Fruit fly (Drosophila melanogaster) whole organism, embryonic: Measurements from ENCODE around the gene retm.

Experiments used
- Asciz ChIP-seq: fragments of 200-800 bp; sonication (Bioruptor generic); optimal IDR thresholded peaks from 2 replicates; lab custom pipeline; 2017; ENCODE audit warnings: missing biosample characterization, mild to moderate bottlenecking, missing genetic modification characterization, missing genetic modification reagents
- Atf6 ChIP-seq: fragments of 200-800 bp; sonication (Bioruptor generic); IDR thresholded peaks from 2 replicates; pipeline ENCODE4 v1.3.6; 2022; ENCODE audit warnings: missing biosample characterization, missing genetic modification characterization
- CG11398 ChIP-seq: fragments of 200-800 bp; sonication (Bioruptor generic); optimal IDR thresholded peaks from 2 replicates; lab custom pipeline; 2016; ENCODE audit warnings: missing biosample characterization, missing genetic modification characterization
- CG11504 ChIP-seq: fragments of 200-800 bp; sonication (Bioruptor generic); optimal IDR thresholded peaks from 3 replicates; lab custom pipeline; 2019; ENCODE audit warnings: missing biosample characterization, mild to moderate bottlenecking, missing genetic modification characterization, moderate library complexity
- CG12744 ChIP-seq: fragments of 200-800 bp; sonication (Bioruptor generic); optimal IDR thresholded peaks from 2 replicates; lab custom pipeline; 2016; ENCODE audit warnings: missing biosample characterization, missing genetic modification characterization
- CG14860 ChIP-seq: fragments of 200-800 bp; sonication (Bioruptor generic); IDR thresholded peaks from 3 replicates; pipeline ENCODE4 v1.3.6; 2022; ENCODE audit warnings: missing biosample characterization, missing genetic modification characterization; ENCODE audit not compliant: partially characterized antibody
- CG15073 ChIP-seq: fragments of 200-800 bp; sonication (Bioruptor generic); optimal IDR thresholded peaks from 2 replicates; lab custom pipeline; 2016; ENCODE audit warnings: missing biosample characterization, missing genetic modification characterization
- CG15514 ChIP-seq: fragments of 200-800 bp; sonication (Bioruptor generic); optimal IDR thresholded peaks from 3 replicates; lab custom pipeline; 2017; ENCODE audit warnings: missing biosample characterization, missing genetic modification characterization, mild to moderate bottlenecking, moderate library complexity, missing genetic modification reagents
- CG1603 ChIP-seq: fragments of 200-800 bp; sonication (Bioruptor generic); optimal IDR thresholded peaks from 2 replicates; lab custom pipeline; 2019; ENCODE audit warnings: missing biosample characterization, mild to moderate bottlenecking, missing genetic modification characterization, moderate library complexity
- CG17802 ChIP-seq: fragments of 200-800 bp; sonication (Bioruptor generic); optimal IDR thresholded peaks from 2 replicates; lab custom pipeline; 2018; ENCODE audit warnings: missing biosample characterization, mild to moderate bottlenecking, missing genetic modification characterization, moderate library complexity
- CG17912 ChIP-seq: fragments of 200-800 bp; sonication (Bioruptor generic); optimal IDR thresholded peaks from 2 replicates; lab custom pipeline; 2018; ENCODE audit warnings: missing biosample characterization, mild to moderate bottlenecking, missing genetic modification characterization
- CG18619 ChIP-seq: fragments of 200-800 bp; sonication (Bioruptor generic); optimal IDR thresholded peaks from 3 replicates; lab custom pipeline; 2017; ENCODE audit warnings: missing biosample characterization, mild to moderate bottlenecking, missing genetic modification characterization
- CG18764 ChIP-seq: fragments of 200-800 bp; sonication (Bioruptor generic); optimal IDR thresholded peaks from 3 replicates; lab custom pipeline; 2016; ENCODE audit warnings: missing biosample characterization, missing genetic modification characterization
- CG32532 ChIP-seq: fragments of 200-800 bp; sonication (Bioruptor generic); IDR thresholded peaks from 2 replicates; pipeline ENCODE4 v1.3.6; 2022; ENCODE audit warnings: missing biosample characterization, missing genetic modification characterization
- CG34376 ChIP-seq: fragments of 200-800 bp; sonication (Bioruptor generic); optimal IDR thresholded peaks from 2 replicates; lab custom pipeline; 2018; ENCODE audit warnings: missing biosample characterization, mild to moderate bottlenecking, missing genetic modification characterization
- CG4854 ChIP-seq: fragments of 200-800 bp; sonication (Bioruptor generic); optimal IDR thresholded peaks from 2 replicates; lab custom pipeline; 2016; ENCODE audit warnings: missing biosample characterization, missing genetic modification characterization, inconsistent platforms
- CG6254 ChIP-seq: fragments of 200-800 bp; sonication (Bioruptor generic); optimal IDR thresholded peaks from 3 replicates; lab custom pipeline; 2017; ENCODE audit warnings: mild to moderate bottlenecking, missing biosample characterization, missing genetic modification reagents, missing genetic modification characterization
- CG6791 ChIP-seq: fragments of 200-800 bp; sonication (Bioruptor generic); IDR thresholded peaks from 3 replicates; pipeline ENCODE4 v1.3.6; 2022; ENCODE audit warnings: missing biosample characterization, missing genetic modification characterization; ENCODE audit not compliant: partially characterized antibody
- CG6854 ChIP-seq: fragments of 200-800 bp; sonication (Bioruptor generic); optimal IDR thresholded peaks from 3 replicates; lab custom pipeline; 2017; ENCODE audit warnings: missing biosample characterization, mild to moderate bottlenecking, missing genetic modification characterization
- CG7556 ChIP-seq: fragments of 200-800 bp; sonication (Bioruptor generic); optimal IDR thresholded peaks from 2 replicates; lab custom pipeline; 2017; ENCODE audit warnings: missing biosample characterization, mild to moderate bottlenecking, missing genetic modification characterization
- CG9876 ChIP-seq: fragments of 200-800 bp; sonication (Bioruptor generic); optimal IDR thresholded peaks from 2 replicates; lab custom pipeline; 2016; ENCODE audit warnings: missing biosample characterization, missing genetic modification characterization
- CrebB ChIP-seq: fragments of 200-800 bp; sonication (Bioruptor generic); optimal IDR thresholded peaks from 3 replicates; lab custom pipeline; 2018; ENCODE audit warnings: missing biosample characterization, mild to moderate bottlenecking, missing genetic modification characterization
- Dbx ChIP-seq: fragments of 200-800 bp; sonication (Bioruptor generic); IDR thresholded peaks from 3 replicates; pipeline ENCODE4 v1.3.6; 2022; ENCODE audit warnings: missing biosample characterization, missing genetic modification characterization
- Dfd ChIP-seq, 2 experiments: fragments of >200 bp; optimal IDR thresholded peaks; 2 replicates each; lab custom pipeline; 2017; ENCODE audit warnings: missing biosample characterization in 2 of 2, missing genetic modification characterization in 2 of 2
- E2f2 ChIP-seq: fragments of 200-800 bp; sonication (Bioruptor generic); IDR thresholded peaks from 2 replicates; pipeline ENCODE4 v1.3.6; 2022; ENCODE audit warnings: missing biosample characterization, missing genetic modification characterization
- Hr51 ChIP-seq, 2 experiments: fragments of 200-800 bp; sonication (Bioruptor generic); optimal IDR thresholded peaks; 2 replicates in 1 of 2; 3 replicates in 1 of 2; lab custom pipeline; 2016 to 2018; ENCODE audit warnings: missing biosample characterization in 2 of 2, missing genetic modification characterization in 2 of 2, mild to moderate bottlenecking in 1 of 2, moderate library complexity in 1 of 2
- MTF-1 ChIP-seq: fragments of 200-800 bp; sonication (Bioruptor generic); optimal IDR thresholded peaks from 2 replicates; lab custom pipeline; 2018; ENCODE audit warnings: missing biosample characterization, mild to moderate bottlenecking, missing genetic modification characterization, borderline replicate concordance
- Mes4 ChIP-seq: fragments of 200-800 bp; sonication (Bioruptor generic); optimal IDR thresholded peaks from 2 replicates; lab custom pipeline; 2016; ENCODE audit warnings: missing biosample characterization, missing genetic modification characterization
- NC2α ChIP-seq: fragments of 200-800 bp; sonication (Bioruptor generic); optimal IDR thresholded peaks from 2 replicates; lab custom pipeline; 2016; ENCODE audit warnings: missing biosample characterization, missing genetic modification characterization
- Rx ChIP-seq: fragments of 200-800 bp; sonication (Bioruptor generic); IDR thresholded peaks from 2 replicates; pipeline ENCODE4 v1.3.6; 2022; ENCODE audit warnings: missing biosample characterization, missing genetic modification characterization
- Sox102F ChIP-seq: fragments of 200-800 bp; sonication (Bioruptor generic); optimal IDR thresholded peaks from 2 replicates; lab custom pipeline; 2018; ENCODE audit warnings: missing biosample characterization, mild to moderate bottlenecking, missing genetic modification characterization, moderate library complexity
- Stat92E ChIP-seq, 3 experiments: fragments of >200 bp in 2 of 3; fragments of 200-800 bp in 1 of 3; sonication (Bioruptor generic) in 1 of 3; optimal IDR thresholded peaks; 2 replicates each; lab custom pipeline; 2017 to 2019; ENCODE audit warnings: missing biosample characterization in 3 of 3, missing genetic modification characterization in 3 of 3, mild to moderate bottlenecking in 1 of 3, moderate library complexity in 1 of 3
- ap ChIP-seq: fragments of 200-800 bp; sonication (Bioruptor generic); IDR thresholded peaks from 2 replicates; pipeline ENCODE4 v1.3.6; 2022; ENCODE audit warnings: missing biosample characterization, missing genetic modification characterization
- ato ChIP-seq: fragments of 200-800 bp; sonication (Bioruptor generic); IDR thresholded peaks from 2 replicates; pipeline ENCODE4 v1.3.6; 2022; ENCODE audit warnings: missing biosample characterization, missing genetic modification characterization; ENCODE audit not compliant: partially characterized antibody
- croc ChIP-seq: fragments of 200-800 bp; sonication (Bioruptor generic); conservative IDR thresholded peaks from 3 replicates; pipeline ENCODE4 v1.3.6; 2022; ENCODE audit warnings: missing biosample characterization, missing genetic modification characterization
- gcm2 ChIP-seq: fragments of 200-800 bp; sonication (Bioruptor generic); optimal IDR thresholded peaks from 2 replicates; lab custom pipeline; 2016; ENCODE audit warnings: missing biosample characterization, missing genetic modification characterization
- gsb-n ChIP-seq: fragments of 200-800 bp; sonication (Bioruptor generic); optimal IDR thresholded peaks from 3 replicates; lab custom pipeline; 2018; ENCODE audit warnings: missing biosample characterization, mild to moderate bottlenecking, missing genetic modification characterization
- kah ChIP-seq: fragments of 200-800 bp; sonication (Bioruptor generic); optimal IDR thresholded peaks from 2 replicates; lab custom pipeline; 2018; ENCODE audit warnings: missing biosample characterization, mild to moderate bottlenecking, missing genetic modification characterization
- onecut ChIP-seq: fragments of 200-800 bp; sonication (Bioruptor generic); IDR thresholded peaks from 2 replicates; pipeline ENCODE4 v1.3.6; 2022; ENCODE audit warnings: missing biosample characterization, missing genetic modification characterization
- p53 ChIP-seq: fragments of 200-800 bp; sonication (Bioruptor generic); optimal IDR thresholded peaks from 2 replicates; lab custom pipeline; 2016; ENCODE audit warnings: missing biosample characterization, missing genetic modification characterization
- pan ChIP-seq, 4 experiments: fragments of >200 bp in 3 of 4; fragments of 200-800 bp in 1 of 4; sonication (Bioruptor generic) in 1 of 4; optimal IDR thresholded peaks in 3 of 4; IDR thresholded peaks in 1 of 4; 2 replicates each; pipeline versions ENCODE4 v1.3.6 to Lab custom; 2017 to 2022; ENCODE audit warnings: missing biosample characterization in 2 of 4, missing genetic modification characterization in 2 of 4, mixed read lengths in 1 of 4
- run ChIP-seq: fragments of 200-800 bp; sonication (Bioruptor generic); optimal IDR thresholded peaks from 3 replicates; lab custom pipeline; 2018; ENCODE audit warnings: missing biosample characterization, mild to moderate bottlenecking, missing genetic modification characterization
- seq ChIP-seq: fragments of 200-800 bp; sonication (Bioruptor generic); IDR thresholded peaks from 2 replicates; pipeline ENCODE4 v1.3.6; 2022; ENCODE audit warnings: missing biosample characterization, missing genetic modification characterization
- shn ChIP-seq: fragments of 200-800 bp; sonication (Bioruptor generic); optimal IDR thresholded peaks from 3 replicates; lab custom pipeline; 2016; ENCODE audit warnings: missing biosample characterization, missing genetic modification characterization
- slou ChIP-seq: fragments of 200-800 bp; sonication (Bioruptor generic); optimal IDR thresholded peaks from 3 replicates; lab custom pipeline; 2016; ENCODE audit warnings: missing biosample characterization, missing genetic modification characterization
- wor ChIP-seq: fragments of 200-800 bp; sonication (Bioruptor generic); IDR thresholded peaks from 2 replicates; pipeline ENCODE4 v1.3.6; 2022; ENCODE audit warnings: missing biosample characterization, missing genetic modification characterization
- yki ChIP-seq: fragments of >200 bp; optimal IDR thresholded peaks from 3 replicates; lab custom pipeline; 2018

Gene retm

DNA sequence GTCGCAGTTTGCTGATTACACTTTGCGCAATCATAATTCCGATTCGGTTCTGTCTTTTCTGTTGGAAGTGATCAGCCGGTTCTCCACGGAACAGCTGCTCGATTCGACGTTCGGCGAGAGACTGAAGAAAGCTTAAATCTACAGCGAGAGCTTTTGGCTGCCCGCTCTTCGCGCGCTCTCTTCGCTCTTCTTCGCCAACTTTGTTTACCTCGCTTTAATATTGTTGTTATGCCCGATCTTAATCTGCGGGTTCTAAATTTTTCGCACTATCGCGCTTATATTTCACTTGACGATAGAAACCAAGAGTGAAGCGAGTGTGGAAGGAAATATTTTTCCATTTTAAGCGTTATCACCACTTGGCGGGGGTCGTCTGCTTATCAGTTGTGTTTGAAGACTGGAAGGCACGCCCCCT, 38.7 kb upstream of the retm start, which contains the start of gene CG9547 (continued):
- TF ChIP-seq shn = no peak
- no peak for TF ChIP-seq NC2α (GFP tag; lab: Kevin White, UChicago)

DNA sequence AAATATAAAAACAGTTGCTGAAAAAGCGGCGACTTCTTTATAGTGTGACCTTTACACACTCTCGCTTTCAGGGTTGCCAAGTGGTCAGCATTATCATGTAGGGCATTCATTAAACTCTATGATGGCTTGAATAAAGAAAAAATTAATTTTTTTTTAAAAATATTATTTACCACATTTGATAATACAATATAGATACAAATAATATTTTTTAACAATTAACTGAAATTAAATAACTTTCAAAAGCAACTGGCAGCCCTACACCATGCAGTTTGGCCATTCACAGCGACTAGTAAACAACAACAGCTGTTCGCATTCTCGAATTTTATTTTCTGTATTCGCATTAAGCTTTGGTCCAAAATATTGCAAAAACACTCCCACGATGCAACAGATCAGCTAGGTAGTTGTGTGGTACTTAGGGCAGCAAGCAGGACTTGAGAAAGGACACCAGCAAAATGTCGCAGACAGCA, 35.1 kb upstream of the retm start, which contains the start of the genes Phf5a and CG31638:
Gene Phf5a, minus strand, starts transcription at position 61 of the 467 bp plus-strand sequence.
Gene CG31638, plus strand, starts transcription at position 279 of the 467 bp plus-strand sequence.
- TF ChIP-seq Mes4 (peak; percentile 1), Hr51 (GFP tag; optimal IDR thresholded peaks at IDR 0.05; lab: Kevin White, UChicago) (peak; percentile 55 to 76), wor (GFP tag; lab: Robert Waterston, UW) (0 out of 2 replicates have a peak, but pooled peaks have one; percentile 16), CG12744 (GFP tag; lab: Kevin White, UChicago) (no peak), CG9876 (peak; percentile 28), CG17802 (tag; lab: Kevin White, UChicago) (peak; percentile 88), CG11398 (GFP tag; lab: Kevin White, UChicago) (no peak), CG14860 (GFP tag; lab: Robert Waterston, UW) (no peak), CG15073 (no peak), CG15514 (GFP tag; lab: Kevin White, UChicago) (peak; percentile 87), E2f2 (GFP tag; lab: Robert Waterston, UW) (peak; percentile 66; the same call in 1 of the 2 replicates), CG1603 (tag; lab: Kevin White, UChicago) (peak; percentile 44), yki (lab: Kevin White, UChicago) (no peak), CG6791 (GFP tag; lab: Robert Waterston, UW) (peak; percentile 21; the same call in 1 of the 3 replicates), CG11504 (tag; lab: Kevin White, UChicago) (no peak), p53 (GFP tag; lab: Kevin White, UChicago) (no peak), ato (no peak), CG4854 (GFP tag; lab: Kevin White, UChicago) (no peak), pan (optimal IDR thresholded peaks at IDR 0.05; lab: Kevin White, UChicago) (no peak), pan (GFP tag; optimal IDR thresholded peaks at IDR 0.05 in 1 of 2, IDR thresholded peaks at IDR 0.05 in 1 of 2) (peak in 1 of 2 experiments; percentile 98), run (tag; lab: Kevin White, UChicago) (peak; percentile 87), CG18619 (GFP tag; lab: Kevin White, UChicago) (peak; percentile 87), MTF-1 (GFP tag; lab: Kevin White, UChicago) (peak; percentile 89), croc (GFP tag; lab: Robert Waterston, UW) (peak; percentile 93), gcm2 (GFP tag; lab: Kevin White, UChicago) (peak; percentile 70), kah (peak; percentile 78), slou (GFP tag; lab: Kevin White, UChicago) (peak; percentile 83), CG32532 (GFP tag; lab: Robert Waterston, UW) (peak; percentile 98), CG18764 (peak; percentile 95), CG6254 (GFP tag; lab: Kevin White, UChicago) (peak; percentile 90), Rx (GFP tag; lab: Robert Waterston, UW) (peak; percentile 94), CG34376 (GFP tag; lab: Kevin White, UChicago) (peak; percentile 84), CG7556 (peak; percentile 90), Dfd (GFP tag; optimal IDR thresholded peaks at IDR 0.05; lab: Kevin White, UChicago) (no peak), CG6854 (peak; percentile 64), CG17912 (GFP tag; lab: Kevin White, UChicago) (no peak), gsb-n (tag; lab: Kevin White, UChicago) (peak; percentile 90), Sox102F (GFP tag; lab: Kevin White, UChicago) (no peak), onecut (peak; percentile 28; the same call in 1 of the 2 replicates), Atf6 (peak; percentile 68; the same call in 1 of the 2 replicates), CrebB (tag; lab: Kevin White, UChicago) (peak; percentile 88), seq (GFP tag; lab: Robert Waterston, UW) (peak; percentile 79), Asciz (GFP tag; lab: Kevin White, UChicago) (peak; percentile 90), ap (GFP tag; lab: Robert Waterston, UW) (peak; percentile 66; the same call in 1 of the 2 replicates), Stat92E (GFP tag; optimal IDR thresholded peaks at IDR 0.05; lab: Kevin White, UChicago) (no peak), Dbx (GFP tag; lab: Robert Waterston, UW) (peak; percentile 54; the same call in 2 of the 3 replicates)
